Fruit fly (Drosophila melanogaster): ENCODE measurements around the gene CG34132.

- TF ChIP-seq h (GFP tag; optimal IDR thresholded peaks at IDR 0.05) (no peak), Hr78 (GFP tag; optimal IDR thresholded peaks at IDR 0.05) (no peak), usp (GFP tag; optimal IDR thresholded peaks at IDR 0.05) (no peak), HLH106 (tag; optimal IDR thresholded peaks at IDR 0.05) (no peak), Dfd (GFP tag; optimal IDR thresholded peaks at IDR 0.05) (no peak), psq (GFP tag; optimal IDR thresholded peaks at IDR 0.05) (no peak), brk (GFP tag; optimal IDR thresholded peaks at IDR 0.05) (no peak), Sp1 (GFP tag; optimal IDR thresholded peaks at IDR 0.05) (no peak), jim (GFP tag; optimal IDR thresholded peaks at IDR 0.05) (no peak)
Measured at dm6 chr2L:7912878-7913277, 27.6 kb downstream of the CG34132 start.

All from whole organism, wandering third instar larva.